Worm (Caenorhabditis elegans) whole organism, L3 larva: ENCODE measurements around the gene C17H12.2.
A peak's percentile ranks its signal among the peaks of the same experiment; 100 is the strongest.

Experiments
- R02D3.7 ChIP-seq: fragments of 150-350 bp; optimal IDR thresholded peaks from 2 replicates; lab custom pipeline; 2014; ENCODE audit warnings: missing biosample characterization, missing genetic modification characterization
- ZK546.5 ChIP-seq: sonication (generic microtip); optimal IDR thresholded peaks from 2 replicates; lab custom pipeline; 2017; ENCODE audit warnings: missing biosample characterization, missing genetic modification characterization
- aly-2 ChIP-seq: fragments of 150-350 bp; optimal IDR thresholded peaks from 2 replicates; lab custom pipeline; 2014; ENCODE audit warnings: missing biosample characterization, missing genetic modification characterization
- ceh-16 ChIP-seq: sonication (generic microtip); optimal IDR thresholded peaks from 2 replicates; lab custom pipeline; 2017; ENCODE audit warnings: missing biosample characterization, missing genetic modification characterization
- ceh-28 ChIP-seq: fragments of 150-350 bp; optimal IDR thresholded peaks from 2 replicates; lab custom pipeline; 2014; ENCODE audit warnings: missing biosample characterization, missing genetic modification reagents, missing genetic modification characterization
- ceh-82 ChIP-seq: fragments of 150-350 bp; optimal IDR thresholded peaks from 2 replicates; lab custom pipeline; 2014; ENCODE audit warnings: missing biosample characterization, missing genetic modification characterization
- ceh-9 ChIP-seq: sonication (generic microtip); optimal IDR thresholded peaks from 2 replicates; lab custom pipeline; 2018; ENCODE audit warnings: missing biosample characterization, missing genetic modification characterization
- daf-12 ChIP-seq: fragments of 150-350 bp; optimal IDR thresholded peaks from 2 replicates; lab custom pipeline; 2014; ENCODE audit warnings: missing biosample characterization, missing genetic modification reagents, missing genetic modification characterization
- egl-27 ChIP-seq: sonication (generic microtip); optimal IDR thresholded peaks from 4 replicates; lab custom pipeline; 2017; ENCODE audit warnings: missing biosample characterization, missing genetic modification reagents, missing genetic modification characterization
- egl-5 ChIP-seq: fragments of 150-350 bp; optimal IDR thresholded peaks from 2 replicates; lab custom pipeline; 2017; ENCODE audit warnings: missing biosample characterization, missing genetic modification reagents, missing genetic modification characterization, inconsistent platforms
- elt-1 ChIP-seq: fragments of 150-350 bp; optimal IDR thresholded peaks from 2 replicates; lab custom pipeline; 2014; ENCODE audit warnings: missing biosample characterization, missing genetic modification characterization
- elt-2 ChIP-seq: sonication (generic microtip); optimal IDR thresholded peaks from 2 replicates; lab custom pipeline; 2016; ENCODE audit warnings: missing genetic modification reagents, mild to moderate bottlenecking, missing genetic modification characterization, missing compliant biosample characterization
- elt-3 ChIP-seq, 3 experiments: fragments of 150-350 bp in 1 of 3; sonication (generic microtip) in 2 of 3; optimal IDR thresholded peaks; 2 replicates in 2 of 3; 4 replicates in 1 of 3; lab custom pipeline; 2014 to 2017; ENCODE audit warnings: missing biosample characterization in 3 of 3, missing genetic modification characterization in 3 of 3
- eor-1 ChIP-seq, 2 experiments: fragments of 150-350 bp; optimal IDR thresholded peaks; 2 replicates each; lab custom pipeline; 2014 to 2018; ENCODE audit warnings: missing biosample characterization in 2 of 2, missing genetic modification characterization in 2 of 2
- fkh-10 ChIP-seq: sonication (generic microtip); optimal IDR thresholded peaks from 2 replicates; lab custom pipeline; 2017; ENCODE audit warnings: missing biosample characterization, missing genetic modification reagents, missing genetic modification characterization
- fkh-2 ChIP-seq: fragments of 150-350 bp; optimal IDR thresholded peaks from 2 replicates; lab custom pipeline; 2014; ENCODE audit warnings: missing biosample characterization, missing genetic modification reagents, missing genetic modification characterization
- hmg-11 ChIP-seq: sonication (generic microtip); optimal IDR thresholded peaks from 2 replicates; lab custom pipeline; 2016; ENCODE audit warnings: missing genetic modification characterization, missing compliant biosample characterization
- jun-1 ChIP-seq: fragments of 150-350 bp; optimal IDR thresholded peaks from 2 replicates; lab custom pipeline; 2014; ENCODE audit warnings: missing biosample characterization, missing genetic modification reagents, missing genetic modification characterization
- lin-15B ChIP-seq: fragments of 150-350 bp; optimal IDR thresholded peaks from 2 replicates; lab custom pipeline; 2014; ENCODE audit warnings: missing biosample characterization, missing genetic modification characterization
- lin-39 ChIP-seq: fragments of 150-350 bp; optimal IDR thresholded peaks from 2 replicates; lab custom pipeline; 2018; ENCODE audit warnings: missing biosample characterization, missing genetic modification reagents, missing genetic modification characterization
- lsy-12 ChIP-seq: sonication (generic microtip); optimal IDR thresholded peaks from 2 replicates; lab custom pipeline; 2016; ENCODE audit warnings: mild to moderate bottlenecking, missing genetic modification characterization, missing compliant biosample characterization
- mdl-1 ChIP-seq: fragments of 150-350 bp; optimal IDR thresholded peaks from 2 replicates; lab custom pipeline; 2014; ENCODE audit warnings: missing biosample characterization, missing genetic modification characterization
- mml-1 ChIP-seq: fragments of 150-350 bp; sonication (generic microtip); optimal IDR thresholded peaks from 3 replicates; lab custom pipeline; 2014; ENCODE audit warnings: missing biosample characterization, missing genetic modification characterization
- nfya-1 ChIP-seq: sonication (generic microtip); optimal IDR thresholded peaks from 2 replicates; lab custom pipeline; 2017; ENCODE audit warnings: missing genetic modification characterization, mild to moderate bottlenecking, missing compliant biosample characterization, antibody characterized with exemption, moderate library complexity; ENCODE audit not compliant: insufficient read depth
- nhr-12 ChIP-seq: fragments of 150-350 bp; optimal IDR thresholded peaks from 2 replicates; lab custom pipeline; 2014; ENCODE audit warnings: missing biosample characterization, missing genetic modification characterization
- nhr-237 ChIP-seq: fragments of 150-350 bp; optimal IDR thresholded peaks from 2 replicates; lab custom pipeline; 2014; ENCODE audit warnings: missing biosample characterization, missing genetic modification characterization
- nhr-25 ChIP-seq: sonication (generic microtip); optimal IDR thresholded peaks from 2 replicates; lab custom pipeline; 2017; ENCODE audit warnings: missing biosample characterization, missing genetic modification characterization
- nhr-43 ChIP-seq: sonication (generic microtip); optimal IDR thresholded peaks from 2 replicates; lab custom pipeline; 2016; ENCODE audit warnings: mild to moderate bottlenecking, missing genetic modification characterization, missing compliant biosample characterization; ENCODE audit not compliant: poor library complexity, severe bottlenecking
- nhr-67 ChIP-seq: fragments of 150-350 bp; optimal IDR thresholded peaks from 2 replicates; lab custom pipeline; 2014; ENCODE audit warnings: missing biosample characterization, missing genetic modification characterization
- nhr-77 ChIP-seq: fragments of 150-350 bp; optimal IDR thresholded peaks from 2 replicates; lab custom pipeline; 2014; ENCODE audit warnings: missing biosample characterization, missing genetic modification characterization
- pqm-1 ChIP-seq: fragments of 150-350 bp; optimal IDR thresholded peaks from 2 replicates; lab custom pipeline; 2017; ENCODE audit warnings: missing biosample characterization, missing genetic modification characterization, inconsistent platforms
- sea-2 ChIP-seq: fragments of 150-350 bp; sonication (generic microtip); optimal IDR thresholded peaks from 4 replicates; lab custom pipeline; 2014; ENCODE audit warnings: missing biosample characterization, missing genetic modification reagents, missing genetic modification characterization
- skn-1 ChIP-seq: fragments of 150-350 bp; optimal IDR thresholded peaks from 2 replicates; lab custom pipeline; 2014; ENCODE audit warnings: missing biosample characterization, missing genetic modification characterization
- snpc-4 ChIP-seq: fragments of 150-350 bp; optimal IDR thresholded peaks from 2 replicates; lab custom pipeline; 2014; ENCODE audit warnings: missing biosample characterization, missing genetic modification characterization
- tbx-2 ChIP-seq: sonication (generic microtip); optimal IDR thresholded peaks from 2 replicates; lab custom pipeline; 2016; ENCODE audit warnings: mild to moderate bottlenecking, missing genetic modification characterization, missing compliant biosample characterization
- unc-39 ChIP-seq: sonication (generic microtip); optimal IDR thresholded peaks from 4 replicates; lab custom pipeline; 2017; ENCODE audit warnings: missing biosample characterization, missing genetic modification characterization
- zag-1 ChIP-seq: fragments of 150-350 bp; optimal IDR thresholded peaks from 2 replicates; lab custom pipeline; 2014; ENCODE audit warnings: missing biosample characterization, missing genetic modification characterization
- ztf-11 ChIP-seq: fragments of 150-350 bp; optimal IDR thresholded peaks from 2 replicates; lab custom pipeline; 2014; ENCODE audit warnings: missing biosample characterization, missing genetic modification characterization
- ztf-4 ChIP-seq: fragments of 150-350 bp; optimal IDR thresholded peaks from 2 replicates; lab custom pipeline; 2014; ENCODE audit warnings: missing biosample characterization, missing genetic modification characterization

The C17H12.2 gene

DNA sequence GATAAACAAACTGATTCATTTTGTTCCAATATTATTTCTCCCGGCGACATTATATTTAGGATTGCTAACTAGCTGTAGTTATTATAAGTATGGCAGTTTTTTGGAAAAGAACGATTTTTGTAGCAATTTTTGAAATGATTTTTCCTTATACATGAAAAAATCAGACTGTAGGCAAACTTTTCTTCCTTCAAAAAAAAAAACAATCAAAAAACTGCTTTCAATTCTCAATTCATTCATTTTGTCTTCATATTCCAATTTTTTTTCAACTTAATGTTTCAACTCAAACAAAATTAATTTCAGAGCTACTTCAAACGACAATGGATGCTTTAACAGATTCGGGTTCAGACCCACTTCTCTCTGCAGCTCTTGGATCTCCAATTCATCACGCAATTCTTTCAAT lies 21.5 kb upstream of the C17H12.2 start, which contains the start of gene ceh-48:
ceh-48 (plus strand) TSS at position 301 of the 400 bp plus-strand sequence.
- TF ChIP-seq unc-39 (no peak), ceh-82 (tag; lab: Kevin White, UChicago) (no peak), nhr-25 (tag; lab: Kevin White, UChicago) (no peak), mdl-1 (tag; lab: Kevin White, UChicago) (no peak), jun-1 (no peak), pqm-1 (no peak), egl-27 (tag; lab: Kevin White, UChicago) (no peak), sea-2 (GFP tag; lab: Kevin White, UChicago) (no peak), nhr-12 (no peak), lin-15B (tag; lab: Kevin White, UChicago) (no peak), ceh-9 (tag; lab: Kevin White, UChicago) (no peak), aly-2 (tag; lab: Kevin White, UChicago) (no peak), nhr-67 (no peak), nhr-43 (tag; lab: Kevin White, UChicago) (no peak), ztf-4 (tag; lab: Kevin White, UChicago) (no peak), lin-39 (tag; lab: Kevin White, UChicago) (no peak), elt-2 (tag; lab: Kevin White, UChicago) (no peak)
- TF ChIP-seq, all 47 proteins: peak for 0

DNA sequence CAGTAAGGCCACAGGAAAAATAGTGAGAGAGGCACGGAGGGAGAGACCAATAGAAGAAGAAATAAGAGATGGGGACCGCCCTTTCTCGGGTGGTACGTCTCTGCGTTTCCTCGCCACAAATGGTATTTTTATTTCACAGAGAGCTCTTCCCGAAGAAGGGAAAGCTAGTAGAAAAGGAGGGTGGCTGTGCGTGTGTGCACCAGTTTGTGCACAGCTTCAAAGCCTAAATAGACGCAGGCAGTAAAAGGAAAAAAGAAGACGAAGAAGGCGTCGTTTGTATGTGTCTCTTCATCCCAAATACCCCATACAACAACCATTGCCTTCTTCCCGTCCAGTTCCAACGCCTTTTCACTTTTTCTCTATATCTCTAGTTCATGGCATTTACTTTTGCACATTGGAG lies 19.5 kb upstream of the C17H12.2 start:
- peak; percentile 74 for TF ChIP-seq lin-39 (tag; lab: Kevin White, UChicago)
- TF ChIP-seq mml-1 (tag; lab: Kevin White, UChicago), result no peak
- peak; percentile 8 for TF ChIP-seq skn-1 (tag; lab: Kevin White, UChicago)
- TF ChIP-seq nfya-1 (tag; lab: Kevin White, UChicago), result peak; percentile 76
- TF ChIP-seq hmg-11 (tag; lab: Kevin White, UChicago), result peak; percentile 97
- peak; percentile 42 for TF ChIP-seq tbx-2 (tag; lab: Kevin White, UChicago)
- peak; percentile 16 for TF ChIP-seq ceh-28 (tag; lab: Kevin White, UChicago)
- peak; percentile 37 for TF ChIP-seq lin-15B (tag; lab: Kevin White, UChicago)
- TF ChIP-seq fkh-10, result peak; percentile 64
- TF ChIP-seq eor-1 (tag; optimal IDR thresholded peaks at IDR 0.05; lab: Kevin White, UChicago), result no peak

DNA sequence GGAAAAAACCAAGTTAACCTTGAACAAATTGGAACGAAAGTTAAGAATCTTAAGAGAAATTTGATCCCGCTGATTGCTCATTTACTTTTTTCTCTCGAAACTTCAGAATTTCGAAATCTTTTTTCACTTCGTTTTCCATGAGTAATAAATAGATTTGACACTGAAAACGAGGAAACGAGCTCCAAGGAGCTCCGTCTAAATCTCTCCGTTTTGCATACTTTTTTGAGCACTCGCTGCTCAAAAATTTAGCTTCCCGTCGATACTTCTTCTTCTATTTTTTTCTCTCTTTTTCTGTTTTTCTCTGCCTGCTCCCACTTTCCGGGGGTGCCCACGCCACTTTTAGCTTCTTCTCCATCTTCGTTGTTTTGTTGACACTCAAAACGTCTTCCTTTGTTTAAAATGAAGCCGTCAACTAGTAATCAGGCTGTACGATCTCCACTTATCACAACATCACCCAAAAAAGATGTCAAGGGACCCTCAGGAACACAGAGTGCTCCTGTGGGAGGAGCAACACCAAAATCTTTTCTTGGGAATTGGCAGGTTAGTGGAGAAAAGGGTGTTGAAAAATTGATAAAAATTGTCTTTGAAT lies 16.3 kb upstream of the C17H12.2 start, which contains the start of gene C17H12.10:
C17H12.10 (plus strand) TSS at position 325 of the 589 bp plus-strand sequence.
- TF ChIP-seq skn-1 (tag; lab: Kevin White, UChicago) (no peak), lin-15B (tag; lab: Kevin White, UChicago) (peak; percentile 28), nhr-77 (tag; lab: Kevin White, UChicago) (no peak), lin-39 (tag; lab: Kevin White, UChicago) (peak; percentile 67), elt-2 (tag; lab: Kevin White, UChicago) (no peak), hmg-11 (tag; lab: Kevin White, UChicago) (peak; percentile 3), nhr-67 (no peak), mml-1 (tag; lab: Kevin White, UChicago) (no peak), ceh-82 (tag; lab: Kevin White, UChicago) (no peak), elt-3 (tag; optimal IDR thresholded peaks at IDR 0.05; lab: Kevin White, UChicago) (no peak), ZK546.5 (no peak), nhr-43 (tag; lab: Kevin White, UChicago) (no peak), elt-1 (tag; lab: Kevin White, UChicago) (peak; percentile 71), fkh-10 (peak; percentile 41), nhr-25 (tag; lab: Kevin White, UChicago) (no peak), unc-39 (no peak), nfya-1 (tag; lab: Kevin White, UChicago) (peak; percentile 54), ztf-4 (tag; lab: Kevin White, UChicago) (no peak), tbx-2 (tag; lab: Kevin White, UChicago) (no peak)

DNA sequence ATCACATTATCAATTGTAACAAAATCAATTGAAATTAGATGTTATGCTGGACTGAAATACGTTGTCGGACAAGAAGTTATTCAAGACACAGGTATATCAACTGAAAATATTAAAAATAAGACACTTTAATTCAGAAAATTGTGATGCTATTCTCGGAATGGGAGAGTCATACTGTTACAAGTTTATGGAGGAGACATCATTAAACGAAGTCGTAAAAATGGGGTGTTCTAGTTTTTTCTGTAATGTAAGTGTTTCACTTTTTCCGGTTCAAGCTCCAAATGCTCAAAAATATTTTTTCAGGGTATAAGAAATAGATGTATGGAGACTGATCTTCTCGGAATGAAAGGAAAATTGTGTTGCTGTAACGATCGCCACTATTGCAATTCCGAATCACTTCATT lies 14.5 kb upstream of the C17H12.2 start, which contains the start of gene C17H12.37:
C17H12.37 (plus strand) TSS at position 301 of the 400 bp plus-strand sequence.
- TF ChIP-seq ceh-9 (tag; lab: Kevin White, UChicago), result no peak
- peak; percentile 5 for TF ChIP-seq elt-2 (tag; lab: Kevin White, UChicago)
- no peak for TF ChIP-seq unc-39

DNA sequence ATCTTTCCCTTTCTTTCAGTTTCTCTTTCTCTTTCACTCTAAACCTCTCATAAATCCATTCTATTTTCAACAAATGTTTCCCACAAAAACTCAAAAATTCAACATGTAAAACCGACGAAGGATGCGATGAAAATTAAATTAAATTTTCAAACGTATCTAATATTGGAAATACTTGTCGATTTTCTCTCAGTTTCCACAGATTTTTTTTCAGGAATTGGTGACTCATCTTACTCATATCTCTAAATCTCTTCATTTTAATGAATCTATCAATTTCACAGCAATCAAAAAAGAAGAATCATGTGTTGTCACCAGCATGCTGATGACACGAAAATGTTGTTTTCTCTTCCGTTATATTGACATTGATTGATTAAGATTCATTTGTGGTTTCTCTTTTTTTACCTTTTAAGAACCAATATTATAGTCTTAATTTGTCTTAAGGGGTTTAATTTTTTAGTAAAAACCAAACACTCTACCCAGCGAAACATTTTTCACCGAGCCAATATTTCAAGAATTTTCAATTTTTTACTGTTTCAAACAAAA lies 13.6 kb upstream of the C17H12.2 start:
- TF ChIP-seq snpc-4 (tag; lab: Kevin White, UChicago) (no peak), daf-12 (tag; lab: Kevin White, UChicago) (no peak), nhr-67 (no peak), nhr-77 (tag; lab: Kevin White, UChicago) (no peak), mml-1 (tag; lab: Kevin White, UChicago) (no peak), nhr-237 (tag; lab: Kevin White, UChicago) (no peak), ceh-82 (tag; lab: Kevin White, UChicago) (no peak), zag-1 (no peak), R02D3.7 (tag; lab: Kevin White, UChicago) (no peak), lsy-12 (tag; lab: Kevin White, UChicago) (no peak), egl-5 (tag; lab: Kevin White, UChicago) (no peak), ceh-16 (tag; lab: Kevin White, UChicago) (no peak), mdl-1 (tag; lab: Kevin White, UChicago) (no peak), ceh-28 (tag; lab: Kevin White, UChicago) (no peak), ztf-11 (tag; lab: Kevin White, UChicago) (no peak), lin-39 (tag; lab: Kevin White, UChicago) (no peak), fkh-2 (tag; lab: Kevin White, UChicago) (no peak), unc-39 (no peak), aly-2 (tag; lab: Kevin White, UChicago) (no peak), lin-15B (tag; lab: Kevin White, UChicago) (no peak)
